Fruit fly (Drosophila melanogaster) whole organism: ENCODE data around the gene CG1542.

Source experiments
- Dll ChIP-seq: fragments of >200 bp; optimal IDR thresholded peaks from 2 replicates; lab custom pipeline; 2017
- pan ChIP-seq: fragments of >200 bp; optimal IDR thresholded peaks from 2 replicates; lab custom pipeline; 2017
- usp ChIP-seq: fragments of >200 bp; optimal IDR thresholded peaks from 2 replicates; lab custom pipeline; 2017; ENCODE audit warnings: missing biosample characterization, missing genetic modification characterization, mixed read lengths

DNA sequence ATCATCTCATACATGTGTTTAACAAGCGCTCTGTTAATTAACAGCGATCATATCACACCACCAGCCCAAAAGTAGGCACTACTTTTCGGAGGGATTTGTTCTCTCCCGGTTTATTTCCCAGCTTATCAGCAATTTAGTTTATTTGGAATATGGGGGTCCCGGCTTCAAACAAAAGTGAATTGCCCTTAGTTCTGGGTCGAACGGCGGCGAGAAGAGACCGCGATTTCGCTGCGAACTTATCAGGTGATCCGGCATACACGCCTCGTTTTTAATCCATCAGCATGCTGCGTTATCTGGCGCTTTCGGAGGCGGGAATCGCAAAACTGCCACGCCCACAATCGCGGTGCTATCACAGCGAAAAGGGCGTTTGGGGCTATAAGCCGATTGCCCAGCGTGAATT lies 16.5 kb upstream of the CG1542 start, which contains the start of gene CG1544:
- TF ChIP-seq usp (GFP tag; lab: Kevin White, UChicago) (no peak), Dll (no peak), pan (lab: Kevin White, UChicago) (no peak)
